Fruit fly (Drosophila melanogaster) whole organism, embryonic: ENCODE measurements around the gene wus.

ENCODE experiments used
- C15 ChIP-seq: fragments of 200-800 bp; sonication (Bioruptor generic); IDR thresholded peaks from 3 replicates; pipeline ENCODE4 v1.3.6; 2022; ENCODE audit warnings: missing biosample characterization, missing genetic modification characterization
- CG1024 ChIP-seq: fragments of 200-800 bp; sonication (Bioruptor generic); IDR thresholded peaks from 2 replicates; pipeline ENCODE4 v1.3.6; 2022; ENCODE audit warnings: missing biosample characterization, missing genetic modification characterization
- CG10274 ChIP-seq: fragments of 200-800 bp; sonication (Bioruptor generic); optimal IDR thresholded peaks from 3 replicates; lab custom pipeline; 2017; ENCODE audit warnings: missing biosample characterization, mild to moderate bottlenecking, missing genetic modification characterization
- CG13894 ChIP-seq: fragments of 200-800 bp; sonication (Bioruptor generic); optimal IDR thresholded peaks from 3 replicates; lab custom pipeline; 2018; ENCODE audit warnings: missing biosample characterization, mild to moderate bottlenecking, missing genetic modification characterization, moderate library complexity
- CG15269 ChIP-seq: fragments of 200-800 bp; sonication (Bioruptor generic); optimal IDR thresholded peaks from 2 replicates; lab custom pipeline; 2018; ENCODE audit warnings: missing biosample characterization, mild to moderate bottlenecking, missing genetic modification characterization, moderate library complexity
- CG1603 ChIP-seq: fragments of 200-800 bp; sonication (Bioruptor generic); optimal IDR thresholded peaks from 2 replicates; lab custom pipeline; 2019; ENCODE audit warnings: missing biosample characterization, mild to moderate bottlenecking, missing genetic modification characterization, moderate library complexity
- CG17912 ChIP-seq: fragments of 200-800 bp; sonication (Bioruptor generic); optimal IDR thresholded peaks from 2 replicates; lab custom pipeline; 2018; ENCODE audit warnings: missing biosample characterization, mild to moderate bottlenecking, missing genetic modification characterization
- CG2116 ChIP-seq: fragments of 200-800 bp; sonication (Bioruptor generic); optimal IDR thresholded peaks from 3 replicates; lab custom pipeline; 2018; ENCODE audit warnings: missing biosample characterization, mild to moderate bottlenecking, missing genetic modification characterization
- CG2875 ChIP-seq: fragments of 200-800 bp; sonication (Bioruptor generic); optimal IDR thresholded peaks from 2 replicates; lab custom pipeline; 2017; ENCODE audit warnings: missing biosample characterization, mild to moderate bottlenecking, missing genetic modification characterization, missing genetic modification reagents
- CG34376 ChIP-seq: fragments of 200-800 bp; sonication (Bioruptor generic); optimal IDR thresholded peaks from 2 replicates; lab custom pipeline; 2018; ENCODE audit warnings: missing biosample characterization, mild to moderate bottlenecking, missing genetic modification characterization
- CG3995 ChIP-seq: fragments of 200-800 bp; sonication (Bioruptor generic); optimal IDR thresholded peaks from 3 replicates; lab custom pipeline; 2016; ENCODE audit warnings: missing biosample characterization, missing genetic modification characterization
- CG4360 ChIP-seq: fragments of 200-800 bp; sonication (Bioruptor generic); IDR thresholded peaks from 2 replicates; pipeline ENCODE4 v1.3.6; 2022; ENCODE audit warnings: missing biosample characterization, missing genetic modification characterization
- CG4404 ChIP-seq: fragments of 200-800 bp; sonication (Bioruptor generic); IDR thresholded peaks from 2 replicates; pipeline ENCODE4 v1.3.6; 2022; ENCODE audit warnings: missing biosample characterization, missing genetic modification characterization
- CG7745 ChIP-seq: fragments of 200-800 bp; sonication (Bioruptor generic); optimal IDR thresholded peaks from 2 replicates; lab custom pipeline; 2018; ENCODE audit warnings: missing biosample characterization, mild to moderate bottlenecking, missing genetic modification characterization, moderate library complexity
- CG8290 ChIP-seq, 3 experiments: fragments of 200-800 bp; sonication (Bioruptor generic); optimal IDR thresholded peaks; 2 replicates each; lab custom pipeline; 2016 to 2019; ENCODE audit warnings: missing biosample characterization in 3 of 3, missing genetic modification characterization in 3 of 3, mild to moderate bottlenecking in 2 of 3, moderate library complexity in 1 of 3
- CG8924 ChIP-seq: fragments of 200-800 bp; optimal IDR thresholded peaks from 3 replicates; lab custom pipeline; 2019; ENCODE audit warnings: missing biosample characterization, mild to moderate bottlenecking, missing genetic modification characterization, moderate library complexity
- Doc2 ChIP-seq: fragments of 200-800 bp; sonication (Bioruptor generic); IDR thresholded peaks from 2 replicates; pipeline ENCODE4 v1.3.6; 2022; ENCODE audit warnings: missing biosample characterization, missing genetic modification characterization
- Gsc ChIP-seq: fragments of 200-800 bp; sonication (Bioruptor generic); IDR thresholded peaks from 2 replicates; pipeline ENCODE4 v1.3.6; 2022; ENCODE audit warnings: missing biosample characterization, missing genetic modification characterization
- Kr ChIP-seq: fragments of 200-800 bp; sonication (Bioruptor generic); optimal IDR thresholded peaks from 2 replicates; lab custom pipeline; 2017; ENCODE audit warnings: missing biosample characterization, mild to moderate bottlenecking, missing genetic modification characterization
- Max ChIP-seq: fragments of 200-800 bp; sonication (Bioruptor generic); optimal IDR thresholded peaks from 2 replicates; lab custom pipeline; 2016; ENCODE audit warnings: missing biosample characterization, mild to moderate bottlenecking, missing genetic modification characterization
- Nf-YB ChIP-seq: fragments of 200-800 bp; sonication (Bioruptor generic); optimal IDR thresholded peaks from 3 replicates; lab custom pipeline; 2019; ENCODE audit warnings: missing biosample characterization, mild to moderate bottlenecking, missing genetic modification characterization, moderate library complexity
- Nf-YC ChIP-seq: fragments of 200-800 bp; optimal IDR thresholded peaks from 3 replicates; lab custom pipeline; 2019; ENCODE audit warnings: missing biosample characterization, mild to moderate bottlenecking, missing genetic modification characterization, moderate library complexity
- Optix ChIP-seq: fragments of 200-800 bp; sonication (Bioruptor generic); IDR thresholded peaks from 3 replicates; pipeline ENCODE4 v1.3.6; 2022; ENCODE audit warnings: missing biosample characterization, missing genetic modification characterization
- Poxn ChIP-seq: fragments of 200-800 bp; sonication (Bioruptor generic); IDR thresholded peaks from 2 replicates; pipeline ENCODE4 v1.3.6; 2022; ENCODE audit warnings: missing biosample characterization, missing genetic modification characterization
- Ssrp ChIP-seq: fragments of 200-800 bp; sonication (Bioruptor generic); optimal IDR thresholded peaks from 2 replicates; lab custom pipeline; 2018; ENCODE audit warnings: missing biosample characterization, mild to moderate bottlenecking, missing genetic modification characterization, moderate library complexity
- Stat92E ChIP-seq, 3 experiments: fragments of >200 bp in 2 of 3; fragments of 200-800 bp in 1 of 3; sonication (Bioruptor generic) in 1 of 3; optimal IDR thresholded peaks; 2 replicates each; lab custom pipeline; 2017 to 2019; ENCODE audit warnings: missing biosample characterization in 3 of 3, missing genetic modification characterization in 3 of 3, mild to moderate bottlenecking in 1 of 3, moderate library complexity in 1 of 3
- bab2 ChIP-seq: fragments of 200-800 bp; sonication (Bioruptor generic); optimal IDR thresholded peaks from 2 replicates; lab custom pipeline; 2016; ENCODE audit warnings: missing biosample characterization, missing genetic modification characterization
- bowl ChIP-seq: fragments of 200-800 bp; sonication (Bioruptor generic); IDR thresholded peaks from 2 replicates; pipeline ENCODE4 v1.3.6; 2022; ENCODE audit warnings: missing biosample characterization, missing genetic modification characterization
- cg ChIP-seq: fragments of 200-800 bp; sonication (Bioruptor generic); optimal IDR thresholded peaks from 3 replicates; lab custom pipeline; 2019; ENCODE audit warnings: missing biosample characterization, mild to moderate bottlenecking, missing genetic modification characterization, moderate library complexity
- chinmo ChIP-seq: fragments of 200-800 bp; sonication (Bioruptor generic); IDR thresholded peaks from 4 replicates; pipeline ENCODE4 v1.3.6; 2022; ENCODE audit warnings: missing biosample characterization, missing genetic modification characterization; ENCODE audit not compliant: partially characterized antibody
- ftz-f1 ChIP-seq: fragments of 200-800 bp; sonication (Bioruptor generic); optimal IDR thresholded peaks from 2 replicates; lab custom pipeline; 2016; ENCODE audit warnings: missing biosample characterization, missing genetic modification characterization
- gcm2 ChIP-seq: fragments of 200-800 bp; sonication (Bioruptor generic); optimal IDR thresholded peaks from 2 replicates; lab custom pipeline; 2016; ENCODE audit warnings: missing biosample characterization, missing genetic modification characterization
- inv ChIP-seq: fragments of 200-800 bp; sonication (Bioruptor generic); IDR thresholded peaks from 2 replicates; pipeline ENCODE4 v1.3.6; 2022; ENCODE audit warnings: missing biosample characterization, missing genetic modification characterization; ENCODE audit not compliant: partially characterized antibody
- ken ChIP-seq: fragments of 200-800 bp; sonication (Bioruptor generic); IDR thresholded peaks from 3 replicates; pipeline ENCODE4 v1.3.6; 2022; ENCODE audit warnings: missing biosample characterization, missing genetic modification characterization
- nom ChIP-seq: fragments of 200-800 bp; sonication (Bioruptor generic); optimal IDR thresholded peaks from 2 replicates; lab custom pipeline; 2017; ENCODE audit warnings: missing biosample characterization, missing genetic modification characterization, mild to moderate bottlenecking, moderate library complexity, missing genetic modification reagents
- pan ChIP-seq, 4 experiments: fragments of >200 bp in 3 of 4; fragments of 200-800 bp in 1 of 4; sonication (Bioruptor generic) in 1 of 4; optimal IDR thresholded peaks in 3 of 4; IDR thresholded peaks in 1 of 4; 2 replicates each; pipeline versions ENCODE4 v1.3.6 to Lab custom; 2017 to 2022; ENCODE audit warnings: missing biosample characterization in 2 of 4, missing genetic modification characterization in 2 of 4, mixed read lengths in 1 of 4
- salm ChIP-seq: fragments of 200-800 bp; sonication (Bioruptor generic); optimal IDR thresholded peaks from 2 replicates; lab custom pipeline; 2018; ENCODE audit warnings: missing biosample characterization, mild to moderate bottlenecking, missing genetic modification characterization
- sima ChIP-seq: fragments of 200-800 bp; sonication (Bioruptor generic); optimal IDR thresholded peaks from 2 replicates; lab custom pipeline; 2016; ENCODE audit warnings: missing biosample characterization, missing genetic modification characterization
- slbo ChIP-seq: fragments of 200-800 bp; sonication (Bioruptor generic); IDR thresholded peaks from 2 replicates; pipeline ENCODE4 v1.3.6; 2022; ENCODE audit warnings: missing biosample characterization, missing genetic modification characterization
- slp2 ChIP-seq: fragments of 200-800 bp; sonication (Bioruptor generic); optimal IDR thresholded peaks from 2 replicates; lab custom pipeline; 2016; ENCODE audit warnings: missing biosample characterization, missing genetic modification characterization
- so ChIP-seq: fragments of 200-800 bp; sonication (Bioruptor generic); IDR thresholded peaks from 3 replicates; pipeline ENCODE4 v1.3.6; 2022; ENCODE audit warnings: missing biosample characterization, missing genetic modification characterization
- tgo ChIP-seq: fragments of 200-800 bp; sonication (Bioruptor generic); IDR thresholded peaks from 3 replicates; pipeline ENCODE4 v1.3.6; 2022; ENCODE audit warnings: missing biosample characterization, missing genetic modification characterization
- tna ChIP-seq: fragments of 200-800 bp; sonication (Bioruptor generic); IDR thresholded peaks from 2 replicates; pipeline ENCODE4 v1.3.6; 2022; ENCODE audit warnings: missing biosample characterization, missing genetic modification characterization; ENCODE audit not compliant: partially characterized antibody
- toy ChIP-seq: fragments of 200-800 bp; sonication (Bioruptor generic); IDR thresholded peaks from 2 replicates; pipeline ENCODE4 v1.3.6; 2022; ENCODE audit warnings: missing biosample characterization, missing genetic modification characterization
- vvl ChIP-seq: fragments of 200-800 bp; sonication (Bioruptor generic); IDR thresholded peaks from 2 replicates; pipeline ENCODE4 v1.3.6; 2022; ENCODE audit warnings: missing biosample characterization, missing genetic modification characterization
- yki ChIP-seq: fragments of >200 bp; optimal IDR thresholded peaks from 3 replicates; lab custom pipeline; 2018

The wus gene

DNA sequence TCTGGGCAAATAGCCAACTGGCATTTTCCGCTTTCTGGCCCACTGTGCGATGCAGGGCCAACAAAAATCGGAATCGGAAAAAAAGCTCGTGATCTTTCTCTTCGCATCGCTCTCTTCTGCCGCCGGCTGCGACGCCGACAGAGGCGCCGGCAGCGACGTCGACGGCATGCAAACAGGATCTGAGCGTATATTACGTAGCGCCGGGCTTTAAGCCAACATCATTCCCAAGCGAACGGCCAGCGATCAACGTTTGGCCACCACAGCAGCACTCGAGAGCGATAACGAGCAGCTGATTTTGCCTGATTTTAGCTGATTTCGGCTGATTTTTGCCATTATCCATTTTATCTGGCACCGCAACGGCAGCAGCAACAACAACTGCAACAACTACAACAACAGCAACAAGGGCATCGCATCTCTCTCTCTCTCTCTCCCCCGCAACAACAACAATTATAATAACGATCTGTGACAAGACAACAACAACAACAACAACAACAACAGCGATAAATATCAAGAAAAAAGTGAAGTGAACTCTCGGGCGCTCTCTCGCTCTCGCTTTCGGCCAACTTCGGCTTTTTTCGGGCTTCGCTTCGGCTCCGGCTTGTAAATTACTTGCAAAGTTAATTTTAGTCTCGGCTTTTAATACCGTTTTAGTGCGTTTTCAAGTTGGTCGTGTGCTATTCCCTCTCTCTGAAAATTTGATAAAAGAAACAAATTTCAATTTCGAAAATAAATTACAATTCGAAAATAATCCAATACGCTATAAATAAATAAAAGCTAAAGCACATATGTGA lies 27.5 kb downstream of the wus start, which contains the start of gene CG4928 (continued):
- TF ChIP-seq ftz-f1 (GFP tag; lab: Kevin White, UChicago) = no peak
- TF ChIP-seq CG8924 = no peak
- TF ChIP-seq CG2116 (GFP tag; lab: Kevin White, UChicago) = no peak
- no peak for TF ChIP-seq Kr (GFP tag; lab: Kevin White, UChicago)
- no peak for TF ChIP-seq Nf-YC
- no peak for TF ChIP-seq CG1603 (tag; lab: Kevin White, UChicago)
- TF ChIP-seq tna (GFP tag; lab: Robert Waterston, UW) = no peak
- 0 out of 3 replicates have a peak, but pooled peaks have one; percentile 22 for TF ChIP-seq so (GFP tag; lab: Robert Waterston, UW)
- no peak for TF ChIP-seq CG3995
- TF ChIP-seq pan (optimal IDR thresholded peaks at IDR 0.05; lab: Kevin White, UChicago) = no peak
- no peak for TF ChIP-seq pan (GFP tag; optimal IDR thresholded peaks at IDR 0.05 in 1 of 2, IDR thresholded peaks at IDR 0.05 in 1 of 2)
- TF ChIP-seq yki (lab: Kevin White, UChicago) = no peak
- TF ChIP-seq tgo (GFP tag; lab: Robert Waterston, UW) = no peak
- no peak for TF ChIP-seq ken (GFP tag; lab: Robert Waterston, UW)
- TF ChIP-seq CG13894 (tag; lab: Kevin White, UChicago) = peak; percentile 46
- TF ChIP-seq salm (tag; lab: Kevin White, UChicago) = no peak
- TF ChIP-seq Gsc (GFP tag; lab: Robert Waterston, UW) = no peak
- TF ChIP-seq Poxn (GFP tag; lab: Robert Waterston, UW) = no peak
- no peak for TF ChIP-seq CG34376
- TF ChIP-seq CG7745 = no peak
- no peak for TF ChIP-seq CG10274
- no peak for TF ChIP-seq C15
- no peak for TF ChIP-seq Doc2 (GFP tag; lab: Robert Waterston, UW)
- TF ChIP-seq CG2875 (GFP tag; lab: Kevin White, UChicago) = no peak
- no peak for TF ChIP-seq inv
- TF ChIP-seq toy (GFP tag; lab: Robert Waterston, UW) = no peak
- TF ChIP-seq bowl = no peak
- no peak for TF ChIP-seq Max
- TF ChIP-seq sima (GFP tag; lab: Kevin White, UChicago) = no peak
- TF ChIP-seq gcm2 (GFP tag; lab: Kevin White, UChicago) = no peak
- no peak for TF ChIP-seq vvl (GFP tag; lab: Robert Waterston, UW)
- peak; percentile 0 for TF ChIP-seq nom (GFP tag; lab: Kevin White, UChicago)
- TF ChIP-seq Ssrp (tag; lab: Kevin White, UChicago) = no peak
- TF ChIP-seq CG4360 (GFP tag; lab: Robert Waterston, UW) = peak; percentile 84
- no peak for TF ChIP-seq CG8290 (GFP tag; optimal IDR thresholded peaks at IDR 0.05; lab: Kevin White, UChicago)
- no peak for TF ChIP-seq CG8290 (tag; optimal IDR thresholded peaks at IDR 0.05; lab: Kevin White, UChicago)
- TF ChIP-seq bab2 (GFP tag; lab: Kevin White, UChicago) = no peak

DNA sequence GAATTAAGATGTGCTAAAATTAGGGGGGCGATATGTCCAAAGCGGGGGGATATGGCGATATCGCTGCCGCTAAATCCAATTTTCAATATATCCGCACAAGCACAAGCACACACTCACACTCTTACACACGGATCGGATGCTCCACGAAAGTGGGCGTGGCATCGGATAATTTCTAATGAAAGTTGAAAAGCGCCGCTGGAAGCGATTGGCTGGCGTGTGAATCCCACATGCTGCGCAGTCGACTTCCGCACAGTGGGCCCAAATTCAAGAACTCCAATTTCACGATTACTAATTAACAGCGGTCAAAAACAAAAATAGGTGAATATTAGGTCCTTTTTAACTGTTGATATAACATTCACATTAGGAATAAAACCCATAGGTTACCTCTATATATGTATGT lies 28.7 kb downstream of the wus start:
- no peak for TF ChIP-seq CG1024 (GFP tag; lab: Robert Waterston, UW)
- no peak for TF ChIP-seq ftz-f1 (GFP tag; lab: Kevin White, UChicago)
- TF ChIP-seq CG17912 = no peak
- TF ChIP-seq CG4404 = no peak
- no peak for TF ChIP-seq Optix (GFP tag; lab: Robert Waterston, UW)
- TF ChIP-seq Stat92E (GFP tag; optimal IDR thresholded peaks at IDR 0.05; lab: Kevin White, UChicago) = no peak
- TF ChIP-seq cg (GFP tag; lab: Kevin White, UChicago) = no peak
- no peak for TF ChIP-seq slbo
- TF ChIP-seq chinmo = 0 out of 4 replicates have a peak, but pooled peaks have one; percentile 37
- TF ChIP-seq ken (GFP tag; lab: Robert Waterston, UW) = no peak
- TF ChIP-seq slp2 (GFP tag; lab: Kevin White, UChicago) = no peak
- TF ChIP-seq CG15269 = no peak
- peak; percentile 60 for TF ChIP-seq Nf-YB (GFP tag; lab: Kevin White, UChicago)
- TF ChIP-seq, all 482 proteins: peak for 2
